Worm (Caenorhabditis elegans): ENCODE measurements around the gene klc-1.

klc-1 gene

DNA sequence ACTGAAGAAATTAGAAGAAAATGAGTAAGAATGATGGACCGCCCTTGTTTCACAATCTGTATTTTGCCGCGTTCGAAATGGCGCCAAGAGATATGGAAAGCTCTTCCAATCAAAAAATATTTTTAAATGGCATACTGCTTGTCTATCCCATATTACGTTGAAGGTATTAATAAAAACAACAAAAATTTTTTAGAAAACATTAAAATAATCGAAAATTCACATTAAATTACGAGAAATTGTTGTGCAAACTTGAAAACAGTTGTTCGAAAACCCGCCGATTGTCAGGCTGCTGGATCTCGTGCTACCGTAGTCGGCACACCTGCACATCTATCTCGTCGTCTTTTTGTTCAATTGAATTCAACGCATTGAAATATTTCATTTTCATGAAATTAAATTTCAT lies at the start of gene klc-1 (continued):
- TF ChIP-seq gei-17 (GFP tag; optimal IDR thresholded peaks at IDR 0.05) (no peak), madf-8 (GFP tag; conservative IDR thresholded peaks at IDR 0.05) (peak; percentile 81), aptf-3 (GFP tag; IDR thresholded peaks at IDR 0.05) (no peak), sptf-2 (GFP tag; optimal IDR thresholded peaks at IDR 0.05) (no peak), cebp-2 (GFP tag; IDR thresholded peaks at IDR 0.05) (no peak), hsf-1 (GFP tag; IDR thresholded peaks at IDR 0.05) (peak; percentile 75; the same call in 1 of the 2 replicates), ztf-3 (GFP tag; optimal IDR thresholded peaks at IDR 0.05) (no peak), lin-40 (tag; optimal IDR thresholded peaks at IDR 0.05) (no peak), F52B5.7 (tag; optimal IDR thresholded peaks at IDR 0.05) (no peak), ceh-40 (GFP tag; IDR thresholded peaks at IDR 0.05) (no peak), ceh-91 (GFP tag; IDR thresholded peaks at IDR 0.05) (peak; percentile 70), B0261.1 (tag; optimal IDR thresholded peaks at IDR 0.05) (no peak), ekl-4 (GFP tag; IDR thresholded peaks at IDR 0.05) (0 out of 2 replicates have a peak, but pooled peaks have one; percentile 15), F57A8.1 (GFP tag; optimal IDR thresholded peaks at IDR 0.05) (no peak), aptf-2 (GFP tag; conservative IDR thresholded peaks at IDR 0.05) (no peak), Y95B8A.8 (GFP tag; IDR thresholded peaks at IDR 0.05) (no peak), mel-28 (tag; optimal IDR thresholded peaks at IDR 0.05; ENCODE audit: borderline replicate concordance) (no peak), ztf-18 (tag; optimal IDR thresholded peaks at IDR 0.05) (no peak), rcor-1 (GFP tag; IDR thresholded peaks at IDR 0.05) (no peak), K12H6.12 (tag; optimal IDR thresholded peaks at IDR 0.05) (no peak), T07F8.4 (tag; optimal IDR thresholded peaks at IDR 0.05) (no peak), dpff-1 (tag; optimal IDR thresholded peaks at IDR 0.05) (no peak), let-526 (GFP tag; IDR thresholded peaks at IDR 0.05) (no peak), attf-3 (GFP tag; conservative IDR thresholded peaks at IDR 0.05) (no peak), Y53G8AR.9 (GFP tag; conservative IDR thresholded peaks at IDR 0.05) (no peak), mcd-1 (GFP tag; IDR thresholded peaks at IDR 0.05) (no peak), nhr-80 (tag; optimal IDR thresholded peaks at IDR 0.05) (no peak), hlh-26 (GFP tag; conservative IDR thresholded peaks at IDR 0.05) (no peak), lin-26 (GFP tag; IDR thresholded peaks at IDR 0.05) (no peak)

DNA sequence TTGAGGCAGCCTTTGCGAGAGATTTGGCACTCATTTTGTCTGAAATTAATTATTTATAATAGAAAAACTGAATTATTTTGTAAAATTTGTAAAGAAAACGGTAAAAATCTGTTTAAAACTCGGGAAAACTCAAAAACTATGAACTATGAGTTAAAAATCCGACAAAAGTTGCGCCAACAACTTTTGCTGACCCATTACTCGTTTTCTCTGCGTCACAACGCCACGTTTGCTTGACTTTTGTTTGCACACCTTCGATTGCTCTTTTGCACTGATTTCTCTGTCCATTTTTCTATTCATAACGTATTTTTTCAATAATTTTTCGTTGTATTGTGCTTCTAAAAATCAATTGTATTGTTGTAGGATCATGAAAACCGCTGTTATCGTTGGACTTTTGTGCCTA lies 47.3 kb upstream of the klc-1 start, which contains the start of gene fkb-1:
fkb-1 (plus strand) TSS at position 361 of the 400 bp plus-strand sequence.
- TF ChIP-seq mcd-1 (GFP tag; IDR thresholded peaks at IDR 0.05) = peak; percentile 54
- no peak for TF ChIP-seq cebp-1 (GFP tag; IDR thresholded peaks at IDR 0.05)
- TF ChIP-seq cebp-1 (tag; optimal IDR thresholded peaks at IDR 0.05) = peak; percentile 47
- TF ChIP-seq nhr-80 (tag; optimal IDR thresholded peaks at IDR 0.05) = peak; percentile 48
- TF ChIP-seq ztf-26 (tag; optimal IDR thresholded peaks at IDR 0.05) = no peak
- TF ChIP-seq athp-1 (tag; optimal IDR thresholded peaks at IDR 0.05) = no peak
- TF ChIP-seq ztf-28 (GFP tag; IDR thresholded peaks at IDR 0.05) = no peak
- peak; percentile 20 for TF ChIP-seq lin-54 (GFP tag; optimal IDR thresholded peaks at IDR 0.05)
- TF ChIP-seq lin-40 (tag; optimal IDR thresholded peaks at IDR 0.05) = peak; percentile 56
- no peak for TF ChIP-seq F49E8.2 (tag; optimal IDR thresholded peaks at IDR 0.05; ENCODE audit: insufficient read depth)
- TF ChIP-seq ztf-18 (tag; optimal IDR thresholded peaks at IDR 0.05) = peak; percentile 91
- peak; percentile 20 for TF ChIP-seq lsl-1 (GFP tag; optimal IDR thresholded peaks at IDR 0.05)
- peak; percentile 60 for TF ChIP-seq dox-1 (GFP tag; IDR thresholded peaks at IDR 0.05)
- peak; percentile 46; the same call in 1 of the 2 replicates for TF ChIP-seq hmg-1.2 (GFP tag; IDR thresholded peaks at IDR 0.05)
- TF ChIP-seq ceh-58 (GFP tag; IDR thresholded peaks at IDR 0.05) = no peak
- no peak for TF ChIP-seq him-1 (tag; optimal IDR thresholded peaks at IDR 0.05)
- TF ChIP-seq efl-1 (GFP tag; optimal IDR thresholded peaks at IDR 0.05) = no peak
- peak in 1 of 3 experiments; percentile 50 for TF ChIP-seq lin-35 (GFP tag; optimal IDR thresholded peaks at IDR 0.05)
- TF ChIP-seq let-607 (tag; optimal IDR thresholded peaks at IDR 0.05) = peak; percentile 67 to 79
- no peak for TF ChIP-seq snpc-4 (GFP tag; optimal IDR thresholded peaks at IDR 0.05)
- peak in 1 of 4 experiments; percentile 2 for TF ChIP-seq snpc-4 (tag; optimal IDR thresholded peaks at IDR 0.05)
- TF ChIP-seq mel-28 (tag; optimal IDR thresholded peaks at IDR 0.05; ENCODE audit: borderline replicate concordance) = no peak
